Worm (Caenorhabditis elegans): ENCODE results near the gene tsr-2.

tsr-2 gene

ce11 chrIV:16706950-16707349 lies 50.5 kb downstream of the tsr-2 start:
- TF ChIP-seq fos-1 (tag; optimal IDR thresholded peaks at IDR 0.05), result no peak
- TF ChIP-seq nhr-77 (tag; optimal IDR thresholded peaks at IDR 0.05), result no peak
- no peak for TF ChIP-seq isw-1 (GFP tag; IDR thresholded peaks at IDR 0.05)
